Fruit fly (Drosophila melanogaster) whole organism, embryonic: ENCODE data around the gene cerv.
A peak's percentile ranks its signal among the peaks of the same experiment; 100 is the strongest.

Source experiments
- CG10979 ChIP-seq: fragments of 200-800 bp; sonication (Bioruptor generic); optimal IDR thresholded peaks from 2 replicates; lab custom pipeline; 2018; ENCODE audit warnings: missing biosample characterization, mild to moderate bottlenecking, missing genetic modification characterization, moderate library complexity
- CG11456 ChIP-seq: fragments of 200-800 bp; sonication (Bioruptor generic); IDR thresholded peaks from 3 replicates; pipeline ENCODE4 v1.3.6; 2022; ENCODE audit warnings: missing biosample characterization, missing genetic modification characterization
- CG14441 ChIP-seq: fragments of 200-800 bp; sonication (Bioruptor generic); IDR thresholded peaks from 2 replicates; pipeline ENCODE4 v1.3.6; 2022; ENCODE audit warnings: missing biosample characterization, missing genetic modification characterization
- CG14860 ChIP-seq: fragments of 200-800 bp; sonication (Bioruptor generic); IDR thresholded peaks from 3 replicates; pipeline ENCODE4 v1.3.6; 2022; ENCODE audit warnings: missing biosample characterization, missing genetic modification characterization; ENCODE audit not compliant: partially characterized antibody
- CG15514 ChIP-seq: fragments of 200-800 bp; sonication (Bioruptor generic); optimal IDR thresholded peaks from 3 replicates; lab custom pipeline; 2017; ENCODE audit warnings: missing biosample characterization, missing genetic modification characterization, mild to moderate bottlenecking, moderate library complexity, missing genetic modification reagents
- CG15696 ChIP-seq: fragments of 200-800 bp; sonication (Bioruptor generic); optimal IDR thresholded peaks from 2 replicates; lab custom pipeline; 2019; ENCODE audit warnings: missing biosample characterization, mild to moderate bottlenecking, missing genetic modification characterization, moderate library complexity
- CG1602 ChIP-seq: fragments of 200-800 bp; sonication (Bioruptor generic); optimal IDR thresholded peaks from 3 replicates; lab custom pipeline; 2016; ENCODE audit warnings: missing biosample characterization, missing genetic modification characterization
- CG1647 ChIP-seq: fragments of 200-800 bp; sonication (Bioruptor generic); optimal IDR thresholded peaks from 3 replicates; lab custom pipeline; 2016; ENCODE audit warnings: missing biosample characterization, missing genetic modification characterization
- CG16815 ChIP-seq: fragments of 200-800 bp; sonication (Bioruptor generic); optimal IDR thresholded peaks from 3 replicates; lab custom pipeline; 2017; ENCODE audit warnings: missing biosample characterization, mild to moderate bottlenecking, missing genetic modification characterization
- CG17829 ChIP-seq: fragments of 200-800 bp; optimal IDR thresholded peaks from 2 replicates; lab custom pipeline; 2019; ENCODE audit warnings: missing biosample characterization, mild to moderate bottlenecking, missing genetic modification characterization, moderate library complexity
- CG18619 ChIP-seq: fragments of 200-800 bp; sonication (Bioruptor generic); optimal IDR thresholded peaks from 3 replicates; lab custom pipeline; 2017; ENCODE audit warnings: missing biosample characterization, mild to moderate bottlenecking, missing genetic modification characterization
- CG2199 ChIP-seq: fragments of 200-800 bp; sonication (Bioruptor generic); IDR thresholded peaks from 3 replicates; pipeline ENCODE4 v1.3.6; 2022; ENCODE audit warnings: missing biosample characterization, missing genetic modification characterization
- CG32772 ChIP-seq: fragments of 200-800 bp; sonication (Bioruptor generic); IDR thresholded peaks from 2 replicates; pipeline ENCODE4 v1.3.6; 2022; ENCODE audit warnings: missing biosample characterization, missing genetic modification characterization
- CG3726 ChIP-seq: fragments of 200-800 bp; sonication (Bioruptor generic); IDR thresholded peaks from 3 replicates; pipeline ENCODE4, ENCODE4 v1.3.6; 2022; ENCODE audit warnings: missing biosample characterization, missing genetic modification characterization
- CG42726 ChIP-seq: fragments of 200-800 bp; sonication (Bioruptor generic); IDR thresholded peaks from 2 replicates; pipeline ENCODE4 v1.3.6; 2022; ENCODE audit warnings: missing biosample characterization, missing genetic modification characterization; ENCODE audit not compliant: partially characterized antibody
- CG4328 ChIP-seq: fragments of 200-800 bp; sonication (Bioruptor generic); optimal IDR thresholded peaks from 3 replicates; lab custom pipeline; 2017; ENCODE audit warnings: missing biosample characterization, missing genetic modification reagents, missing genetic modification characterization
- CG4424 ChIP-seq: fragments of 200-800 bp; sonication (Bioruptor generic); optimal IDR thresholded peaks from 3 replicates; lab custom pipeline; 2016; ENCODE audit warnings: missing biosample characterization, missing genetic modification characterization
- CG6791 ChIP-seq: fragments of 200-800 bp; sonication (Bioruptor generic); IDR thresholded peaks from 3 replicates; pipeline ENCODE4 v1.3.6; 2022; ENCODE audit warnings: missing biosample characterization, missing genetic modification characterization; ENCODE audit not compliant: partially characterized antibody
- CG7372 ChIP-seq: fragments of 200-800 bp; sonication (Bioruptor generic); IDR thresholded peaks from 2 replicates; pipeline ENCODE4 v1.3.6; 2022; ENCODE audit warnings: missing biosample characterization, missing genetic modification characterization
- CG7786 ChIP-seq: fragments of 200-800 bp; sonication (Bioruptor generic); optimal IDR thresholded peaks from 2 replicates; lab custom pipeline; 2016; ENCODE audit warnings: missing biosample characterization, missing genetic modification characterization
- CG8765 ChIP-seq: fragments of 200-800 bp; sonication (Bioruptor generic); IDR thresholded peaks from 2 replicates; pipeline ENCODE4 v1.3.6; 2022; ENCODE audit warnings: missing biosample characterization, missing genetic modification characterization
- CG9797 ChIP-seq: fragments of 200-800 bp; sonication (Bioruptor generic); optimal IDR thresholded peaks from 3 replicates; lab custom pipeline; 2018; ENCODE audit warnings: missing biosample characterization, mild to moderate bottlenecking, missing genetic modification characterization
- CkIIα-i1 ChIP-seq: fragments of 200-800 bp; sonication (Bioruptor generic); IDR thresholded peaks from 2 replicates; pipeline ENCODE4 v1.3.6; 2022; ENCODE audit warnings: missing biosample characterization, missing genetic modification characterization
- Dp ChIP-seq: fragments of 200-800 bp; sonication (Bioruptor generic); optimal IDR thresholded peaks from 2 replicates; lab custom pipeline; 2018; ENCODE audit warnings: missing biosample characterization, mild to moderate bottlenecking, missing genetic modification characterization, moderate library complexity
- Fer1 ChIP-seq: fragments of 200-800 bp; sonication (Bioruptor generic); optimal IDR thresholded peaks from 2 replicates; lab custom pipeline; 2017; ENCODE audit warnings: missing biosample characterization, mild to moderate bottlenecking, missing genetic modification characterization
- Hmr ChIP-seq: fragments of 200-800 bp; sonication (Bioruptor generic); optimal IDR thresholded peaks from 3 replicates; lab custom pipeline; 2017; ENCODE audit warnings: mild to moderate bottlenecking, missing biosample characterization, missing genetic modification reagents, missing genetic modification characterization
- MBD-R2 ChIP-seq: fragments of 200-800 bp; sonication (Bioruptor generic); IDR thresholded peaks from 2 replicates; pipeline ENCODE4 v1.3.6; 2022; ENCODE audit warnings: missing biosample characterization, missing genetic modification characterization
- Med ChIP-seq: fragments of 200-800 bp; sonication (Bioruptor generic); peaks from one replicate; lab custom pipeline; 2016; ENCODE audit warnings: missing biosample characterization, missing genetic modification characterization, mild to moderate bottlenecking, inconsistent platforms, moderate library complexity
- Neu2 ChIP-seq: fragments of 200-800 bp; sonication (Bioruptor generic); optimal IDR thresholded peaks from 3 replicates; lab custom pipeline; 2016; ENCODE audit warnings: missing biosample characterization, missing genetic modification characterization, borderline replicate concordance
- Sin3A ChIP-seq: fragments of >200 bp; optimal IDR thresholded peaks from 2 replicates; lab custom pipeline; 2018
- Sry-δ ChIP-seq: fragments of 200-800 bp; sonication (Bioruptor generic); optimal IDR thresholded peaks from 2 replicates; lab custom pipeline; 2016; ENCODE audit warnings: missing biosample characterization, missing genetic modification characterization
- Trl ChIP-seq, 3 experiments: fragments of >200 bp in 2 of 3; fragments of 200-800 bp in 1 of 3; sonication (Bioruptor generic) in 1 of 3; optimal IDR thresholded peaks; 2 replicates in 1 of 3; 3 replicates in 2 of 3; lab custom pipeline; 2016 to 2017; ENCODE audit warnings: missing biosample characterization in 1 of 3, missing genetic modification characterization in 1 of 3
- ci ChIP-seq: fragments of 200-800 bp; sonication (Bioruptor generic); IDR thresholded peaks from 3 replicates; pipeline ENCODE4 v1.3.6; 2022; ENCODE audit warnings: missing biosample characterization, missing genetic modification characterization
- corto ChIP-seq: fragments of 200-800 bp; sonication (Bioruptor generic); optimal IDR thresholded peaks from 2 replicates; lab custom pipeline; 2016; ENCODE audit warnings: missing biosample characterization, mild to moderate bottlenecking, missing genetic modification characterization, moderate library complexity
- dm ChIP-seq: fragments of 200-800 bp; sonication (Bioruptor generic); optimal IDR thresholded peaks from 3 replicates; lab custom pipeline; 2016; ENCODE audit warnings: missing biosample characterization, missing genetic modification characterization
- dmrt11E ChIP-seq: fragments of 200-800 bp; sonication (Bioruptor generic); optimal IDR thresholded peaks from 3 replicates; lab custom pipeline; 2018; ENCODE audit warnings: missing biosample characterization, mild to moderate bottlenecking, missing genetic modification characterization, moderate library complexity
- fd102C ChIP-seq: fragments of 200-800 bp; sonication (Bioruptor generic); optimal IDR thresholded peaks from 2 replicates; lab custom pipeline; 2018; ENCODE audit warnings: missing biosample characterization, mild to moderate bottlenecking, missing genetic modification characterization, moderate library complexity
- fu2 ChIP-seq: fragments of 200-800 bp; sonication (Bioruptor generic); optimal IDR thresholded peaks from 2 replicates; lab custom pipeline; 2016; ENCODE audit warnings: missing biosample characterization, missing genetic modification characterization
- hb ChIP-seq: fragments of 200-800 bp; sonication (Bioruptor generic); IDR thresholded peaks from 3 replicates; pipeline ENCODE4 v1.3.6; 2022; ENCODE audit warnings: missing biosample characterization, missing genetic modification characterization; ENCODE audit not compliant: partially characterized antibody
- inv ChIP-seq: fragments of 200-800 bp; sonication (Bioruptor generic); IDR thresholded peaks from 2 replicates; pipeline ENCODE4 v1.3.6; 2022; ENCODE audit warnings: missing biosample characterization, missing genetic modification characterization; ENCODE audit not compliant: partially characterized antibody
- peb ChIP-seq: fragments of 200-800 bp; sonication (Bioruptor generic); IDR thresholded peaks from 2 replicates; pipeline ENCODE4 v1.3.6; 2022; ENCODE audit warnings: missing biosample characterization, missing genetic modification characterization
- phol ChIP-seq: fragments of 200-800 bp; sonication (Bioruptor generic); optimal IDR thresholded peaks from 3 replicates; lab custom pipeline; 2018; ENCODE audit warnings: missing biosample characterization, mild to moderate bottlenecking, missing genetic modification characterization, moderate library complexity
- sisA ChIP-seq: fragments of 200-800 bp; sonication (Bioruptor generic); IDR thresholded peaks from 2 replicates; pipeline ENCODE4 v1.3.6; 2022; ENCODE audit warnings: missing biosample characterization, missing genetic modification characterization
- sna ChIP-seq: fragments of 200-800 bp; sonication (Bioruptor generic); IDR thresholded peaks from 2 replicates; pipeline ENCODE4 v1.3.6; 2022; ENCODE audit warnings: missing biosample characterization, missing genetic modification characterization; ENCODE audit not compliant: partially characterized antibody
- sob ChIP-seq: fragments of 200-800 bp; sonication (Bioruptor generic); IDR thresholded peaks from 2 replicates; pipeline ENCODE4 v1.3.6; 2022; ENCODE audit warnings: missing biosample characterization, missing genetic modification characterization
- sr ChIP-seq: fragments of 200-800 bp; sonication (Bioruptor generic); IDR thresholded peaks from 3 replicates; pipeline ENCODE4 v1.3.6; 2022; ENCODE audit warnings: missing biosample characterization, missing genetic modification characterization
- stwl ChIP-seq: fragments of 200-800 bp; sonication (Bioruptor generic); optimal IDR thresholded peaks from 3 replicates; lab custom pipeline; 2018; ENCODE audit warnings: missing biosample characterization, mild to moderate bottlenecking, missing genetic modification characterization, moderate library complexity
- tna ChIP-seq: fragments of 200-800 bp; sonication (Bioruptor generic); IDR thresholded peaks from 2 replicates; pipeline ENCODE4 v1.3.6; 2022; ENCODE audit warnings: missing biosample characterization, missing genetic modification characterization; ENCODE audit not compliant: partially characterized antibody
- unc-4 ChIP-seq: fragments of 200-800 bp; sonication (Bioruptor generic); IDR thresholded peaks from 2 replicates; pipeline ENCODE4 v1.3.6; 2022; ENCODE audit warnings: missing biosample characterization, missing genetic modification characterization; ENCODE audit not compliant: partially characterized antibody
- zf30C ChIP-seq: fragments of 200-800 bp; sonication (Bioruptor generic); optimal IDR thresholded peaks from 3 replicates; lab custom pipeline; 2018; ENCODE audit warnings: missing biosample characterization, mild to moderate bottlenecking, missing genetic modification characterization

Gene cerv

dm6 chrX:15578043-15578442 lies at the start of gene cerv, which contains the start of gene CG7872:
Gene cerv, minus strand, starts transcription at chrX:15578171.
Gene CG7872, plus strand, starts transcription at chrX:15578205.
- TF ChIP-seq MBD-R2 (GFP tag; lab: Robert Waterston, UW) (peak; percentile 88), CG3726 (GFP tag; lab: Robert Waterston, UW) (no peak), CG32772 (GFP tag; lab: Robert Waterston, UW) (no peak), CG14860 (GFP tag; lab: Robert Waterston, UW) (peak; percentile 67), CG8765 (no peak), fu2 (GFP tag; lab: Kevin White, UChicago) (no peak), corto (GFP tag; lab: Kevin White, UChicago) (no peak), Trl (optimal IDR thresholded peaks at IDR 0.05; lab: Kevin White, UChicago) (no peak), Trl (GFP tag; optimal IDR thresholded peaks at IDR 0.05; lab: Kevin White, UChicago) (no peak), Sry-δ (GFP tag; lab: Kevin White, UChicago) (peak; percentile 71), CG7372 (GFP tag; lab: Robert Waterston, UW) (no peak), ci (GFP tag; lab: Robert Waterston, UW) (0 out of 3 replicates have a peak, but pooled peaks have one; percentile 12), CG16815 (GFP tag; lab: Kevin White, UChicago) (no peak), CG10979 (tag; lab: Kevin White, UChicago) (no peak), CG1602 (GFP tag; lab: Kevin White, UChicago) (no peak), zf30C (no peak), dmrt11E (tag; lab: Kevin White, UChicago) (no peak), CG4328 (GFP tag; lab: Kevin White, UChicago) (no peak), hb (peak; percentile 70), fd102C (GFP tag; lab: Kevin White, UChicago) (no peak), CkIIα-i1 (GFP tag; lab: Robert Waterston, UW) (no peak), CG15514 (peak; percentile 63), Neu2 (GFP tag; lab: Kevin White, UChicago) (no peak), sr (GFP tag; lab: Robert Waterston, UW) (no peak), CG6791 (GFP tag; lab: Robert Waterston, UW) (peak; percentile 78; the same call in 2 of the 3 replicates), Fer1 (GFP tag; lab: Kevin White, UChicago) (no peak), sna (GFP tag; lab: Robert Waterston, UW) (peak; percentile 66), phol (tag; lab: Kevin White, UChicago) (peak; percentile 36), sisA (no peak), CG2199 (GFP tag; lab: Robert Waterston, UW) (no peak), inv (GFP tag; lab: Robert Waterston, UW) (peak; percentile 50), tna (GFP tag; lab: Robert Waterston, UW) (peak; percentile 70; the same call in 1 of the 2 replicates), CG14441 (no peak), unc-4 (GFP tag; lab: Robert Waterston, UW) (peak; percentile 59), dm (peak; percentile 30), CG42726 (GFP tag; lab: Robert Waterston, UW) (0 out of 2 replicates have a peak, but pooled peaks have one; percentile 22), Dp (GFP tag; lab: Kevin White, UChicago) (peak; percentile 44), Hmr (no peak), CG4424 (GFP tag; lab: Kevin White, UChicago) (no peak), CG1647 (GFP tag; lab: Kevin White, UChicago) (no peak), CG7786 (GFP tag; lab: Kevin White, UChicago) (no peak), CG15696 (tag; lab: Kevin White, UChicago) (no peak), CG11456 (0 out of 3 replicates have a peak, but pooled peaks have one; percentile 51), CG9797 (peak; percentile 72), sob (peak; percentile 48; the same call in 1 of the 2 replicates), Sin3A (lab: Kevin White, UChicago) (peak; percentile 22), CG17829 (tag; lab: Kevin White, UChicago) (peak; percentile 39), Med (GFP tag; lab: Kevin White, UChicago) (peak; percentile 82), stwl (tag; lab: Kevin White, UChicago) (peak; percentile 81), CG18619 (GFP tag; lab: Kevin White, UChicago) (no peak), peb (GFP tag; lab: Robert Waterston, UW) (no peak)
